Fruit fly (Drosophila melanogaster) whole organism, embryonic: ENCODE data around the gene CG5973.
A peak's percentile ranks its signal among the peaks of the same experiment; 100 is the strongest.

Experiments
- Ada2b ChIP-seq: fragments of 200-800 bp; sonication (Bioruptor generic); IDR thresholded peaks from 2 replicates; pipeline ENCODE4 v1.3.6; 2022; ENCODE audit warnings: missing biosample characterization, missing genetic modification characterization
- Adf1 ChIP-seq: fragments of 200-800 bp; sonication (Bioruptor generic); IDR thresholded peaks from 2 replicates; pipeline ENCODE4 v1.3.6; 2022; ENCODE audit warnings: missing biosample characterization, missing genetic modification characterization
- Aef1 ChIP-seq: fragments of 200-800 bp; sonication (Bioruptor generic); IDR thresholded peaks from 3 replicates; pipeline ENCODE4 v1.3.6; 2022; ENCODE audit warnings: missing biosample characterization, missing genetic modification characterization
- CG10321 ChIP-seq: fragments of 200-800 bp; sonication (Bioruptor generic); IDR thresholded peaks from 2 replicates; pipeline ENCODE4 v1.3.6; 2022; ENCODE audit warnings: missing biosample characterization, missing genetic modification characterization
- CG11696 ChIP-seq: fragments of 200-800 bp; sonication (Bioruptor generic); IDR thresholded peaks from 2 replicates; pipeline ENCODE4 v1.3.6; 2022; ENCODE audit warnings: missing biosample characterization, missing genetic modification characterization
- CG11723 ChIP-seq: fragments of 200-800 bp; sonication (Bioruptor generic); optimal IDR thresholded peaks from 2 replicates; lab custom pipeline; 2017; ENCODE audit warnings: missing biosample characterization, mild to moderate bottlenecking, missing genetic modification characterization
- CG1233 ChIP-seq: fragments of 200-800 bp; sonication (Bioruptor generic); optimal IDR thresholded peaks from 4 replicates; lab custom pipeline; 2018; ENCODE audit warnings: missing biosample characterization, mild to moderate bottlenecking, missing genetic modification characterization
- CG13775 ChIP-seq: fragments of 200-800 bp; sonication (Bioruptor generic); optimal IDR thresholded peaks from 3 replicates; lab custom pipeline; 2017; ENCODE audit warnings: missing biosample characterization, mild to moderate bottlenecking, missing genetic modification characterization
- CG1603 ChIP-seq: fragments of 200-800 bp; sonication (Bioruptor generic); optimal IDR thresholded peaks from 2 replicates; lab custom pipeline; 2019; ENCODE audit warnings: missing biosample characterization, mild to moderate bottlenecking, missing genetic modification characterization, moderate library complexity
- CG18764 ChIP-seq: fragments of 200-800 bp; sonication (Bioruptor generic); optimal IDR thresholded peaks from 3 replicates; lab custom pipeline; 2016; ENCODE audit warnings: missing biosample characterization, missing genetic modification characterization
- CG2116 ChIP-seq: fragments of 200-800 bp; sonication (Bioruptor generic); optimal IDR thresholded peaks from 3 replicates; lab custom pipeline; 2018; ENCODE audit warnings: missing biosample characterization, mild to moderate bottlenecking, missing genetic modification characterization
- CG30403 ChIP-seq: fragments of 200-800 bp; sonication (Bioruptor generic); optimal IDR thresholded peaks from 3 replicates; lab custom pipeline; 2016; ENCODE audit warnings: missing biosample characterization, missing genetic modification characterization
- CG31365 ChIP-seq: fragments of 200-800 bp; sonication (Bioruptor generic); optimal IDR thresholded peaks from 2 replicates; lab custom pipeline; 2018; ENCODE audit warnings: missing biosample characterization, mild to moderate bottlenecking, missing genetic modification characterization
- CG33213 ChIP-seq: fragments of 200-800 bp; sonication (Bioruptor generic); optimal IDR thresholded peaks from 3 replicates; lab custom pipeline; 2016; ENCODE audit warnings: missing biosample characterization, missing genetic modification characterization
- CG33557 ChIP-seq: fragments of 200-800 bp; sonication (Bioruptor generic); optimal IDR thresholded peaks from 2 replicates; lab custom pipeline; 2019; ENCODE audit warnings: missing biosample characterization, mild to moderate bottlenecking, missing genetic modification characterization, moderate library complexity
- CG3995 ChIP-seq: fragments of 200-800 bp; sonication (Bioruptor generic); optimal IDR thresholded peaks from 3 replicates; lab custom pipeline; 2016; ENCODE audit warnings: missing biosample characterization, missing genetic modification characterization
- CG42726 ChIP-seq: fragments of 200-800 bp; sonication (Bioruptor generic); IDR thresholded peaks from 2 replicates; pipeline ENCODE4 v1.3.6; 2022; ENCODE audit warnings: missing biosample characterization, missing genetic modification characterization; ENCODE audit not compliant: partially characterized antibody
- CG4617 ChIP-seq: fragments of 200-800 bp; sonication (Bioruptor generic); optimal IDR thresholded peaks from 3 replicates; lab custom pipeline; 2016; ENCODE audit warnings: missing biosample characterization, missing genetic modification characterization, borderline replicate concordance
- CG7357 ChIP-seq: fragments of 200-800 bp; sonication (Bioruptor generic); IDR thresholded peaks from 3 replicates; pipeline ENCODE4 v1.3.6; 2022; ENCODE audit warnings: missing biosample characterization, missing genetic modification characterization
- CG7556 ChIP-seq: fragments of 200-800 bp; sonication (Bioruptor generic); optimal IDR thresholded peaks from 2 replicates; lab custom pipeline; 2017; ENCODE audit warnings: missing biosample characterization, mild to moderate bottlenecking, missing genetic modification characterization
- CG7786 ChIP-seq: fragments of 200-800 bp; sonication (Bioruptor generic); optimal IDR thresholded peaks from 2 replicates; lab custom pipeline; 2016; ENCODE audit warnings: missing biosample characterization, missing genetic modification characterization
- CG7928 ChIP-seq: fragments of 200-800 bp; sonication (Bioruptor generic); optimal IDR thresholded peaks from 2 replicates; lab custom pipeline; 2017; ENCODE audit warnings: missing biosample characterization, mild to moderate bottlenecking, missing genetic modification characterization
- CG8281 ChIP-seq: fragments of 200-800 bp; sonication (Bioruptor generic); optimal IDR thresholded peaks from 2 replicates; lab custom pipeline; 2018; ENCODE audit warnings: missing biosample characterization, mild to moderate bottlenecking, missing genetic modification characterization, moderate library complexity
- CrebB ChIP-seq: fragments of 200-800 bp; sonication (Bioruptor generic); optimal IDR thresholded peaks from 3 replicates; lab custom pipeline; 2018; ENCODE audit warnings: missing biosample characterization, mild to moderate bottlenecking, missing genetic modification characterization
- D19B ChIP-seq: fragments of 200-800 bp; sonication (Bioruptor generic); optimal IDR thresholded peaks from 2 replicates; lab custom pipeline; 2017; ENCODE audit warnings: missing biosample characterization, mild to moderate bottlenecking, missing genetic modification characterization
- Dad ChIP-seq: fragments of 200-800 bp; sonication (Bioruptor generic); optimal IDR thresholded peaks from 3 replicates; lab custom pipeline; 2016; ENCODE audit warnings: missing biosample characterization, missing genetic modification characterization
- Dref ChIP-seq: fragments of 200-800 bp; sonication (Bioruptor generic); IDR thresholded peaks from 2 replicates; pipeline ENCODE4 v1.3.6; 2022; ENCODE audit warnings: missing biosample characterization, missing genetic modification characterization
- Hand ChIP-seq: fragments of 200-800 bp; sonication (Bioruptor generic); optimal IDR thresholded peaks from 2 replicates; lab custom pipeline; 2017; ENCODE audit warnings: mild to moderate bottlenecking, missing biosample characterization, missing genetic modification reagents, missing genetic modification characterization
- Hr39 ChIP-seq: fragments of >200 bp; optimal IDR thresholded peaks from 2 replicates; lab custom pipeline; 2017
- NC2α ChIP-seq: fragments of 200-800 bp; sonication (Bioruptor generic); optimal IDR thresholded peaks from 2 replicates; lab custom pipeline; 2016; ENCODE audit warnings: missing biosample characterization, missing genetic modification characterization
- Nf-YB ChIP-seq: fragments of 200-800 bp; sonication (Bioruptor generic); optimal IDR thresholded peaks from 3 replicates; lab custom pipeline; 2019; ENCODE audit warnings: missing biosample characterization, mild to moderate bottlenecking, missing genetic modification characterization, moderate library complexity
- NfI ChIP-seq: fragments of 200-800 bp; sonication (Bioruptor generic); optimal IDR thresholded peaks from 3 replicates; lab custom pipeline; 2018; ENCODE audit warnings: missing biosample characterization, mild to moderate bottlenecking, missing genetic modification characterization, moderate library complexity
- Optix ChIP-seq: fragments of 200-800 bp; sonication (Bioruptor generic); IDR thresholded peaks from 3 replicates; pipeline ENCODE4 v1.3.6; 2022; ENCODE audit warnings: missing biosample characterization, missing genetic modification characterization
- PHDP ChIP-seq: fragments of 200-800 bp; sonication (Bioruptor generic); optimal IDR thresholded peaks from 3 replicates; lab custom pipeline; 2018; ENCODE audit warnings: missing biosample characterization, mild to moderate bottlenecking, missing genetic modification characterization, moderate library complexity
- Sox100B ChIP-seq: fragments of 200-800 bp; sonication (Bioruptor generic); optimal IDR thresholded peaks from 3 replicates; lab custom pipeline; 2018; ENCODE audit warnings: missing biosample characterization, mild to moderate bottlenecking, missing genetic modification characterization
- ara ChIP-seq: fragments of 200-800 bp; sonication (Bioruptor generic); IDR thresholded peaks from 2 replicates; pipeline ENCODE4 v1.3.6; 2022; ENCODE audit warnings: missing biosample characterization, missing genetic modification characterization
- bigmax ChIP-seq: fragments of 200-800 bp; sonication (Bioruptor generic); optimal IDR thresholded peaks from 2 replicates; lab custom pipeline; 2018; ENCODE audit warnings: missing biosample characterization, mild to moderate bottlenecking, missing genetic modification characterization
- btn ChIP-seq: fragments of 200-800 bp; sonication (Bioruptor generic); optimal IDR thresholded peaks from 2 replicates; lab custom pipeline; 2016; ENCODE audit warnings: missing biosample characterization, missing genetic modification characterization
- croc ChIP-seq: fragments of 200-800 bp; sonication (Bioruptor generic); conservative IDR thresholded peaks from 3 replicates; pipeline ENCODE4 v1.3.6; 2022; ENCODE audit warnings: missing biosample characterization, missing genetic modification characterization
- cwo ChIP-seq: fragments of 200-800 bp; sonication (Bioruptor generic); optimal IDR thresholded peaks from 3 replicates; lab custom pipeline; 2017; ENCODE audit warnings: missing biosample characterization, missing genetic modification characterization, mild to moderate bottlenecking, moderate library complexity, missing genetic modification reagents
- ftz-f1 ChIP-seq: fragments of 200-800 bp; sonication (Bioruptor generic); optimal IDR thresholded peaks from 2 replicates; lab custom pipeline; 2016; ENCODE audit warnings: missing biosample characterization, missing genetic modification characterization
- grn ChIP-seq: fragments of 200-800 bp; sonication (Bioruptor generic); optimal IDR thresholded peaks from 3 replicates; lab custom pipeline; 2017; ENCODE audit warnings: missing biosample characterization, missing genetic modification characterization
- hkb ChIP-seq, 2 experiments: fragments of 200-800 bp in 1 of 2; fragments of >200 bp in 1 of 2; sonication (Bioruptor generic) in 1 of 2; IDR thresholded peaks in 1 of 2; optimal IDR thresholded peaks in 1 of 2; 2 replicates each; pipeline versions ENCODE4 v1.3.6 to Lab custom; 2017 to 2022; ENCODE audit warnings: missing biosample characterization in 1 of 2, missing genetic modification characterization in 1 of 2
- odd ChIP-seq: fragments of 200-800 bp; sonication (Bioruptor generic); optimal IDR thresholded peaks from 2 replicates; lab custom pipeline; 2017; ENCODE audit warnings: missing biosample characterization, mild to moderate bottlenecking, missing genetic modification characterization
- pan ChIP-seq, 4 experiments: fragments of >200 bp in 3 of 4; fragments of 200-800 bp in 1 of 4; sonication (Bioruptor generic) in 1 of 4; optimal IDR thresholded peaks in 3 of 4; IDR thresholded peaks in 1 of 4; 2 replicates each; pipeline versions ENCODE4 v1.3.6 to Lab custom; 2017 to 2022; ENCODE audit warnings: missing biosample characterization in 2 of 4, missing genetic modification characterization in 2 of 4, mixed read lengths in 1 of 4
- sima ChIP-seq: fragments of 200-800 bp; sonication (Bioruptor generic); optimal IDR thresholded peaks from 2 replicates; lab custom pipeline; 2016; ENCODE audit warnings: missing biosample characterization, missing genetic modification characterization
- so ChIP-seq: fragments of 200-800 bp; sonication (Bioruptor generic); IDR thresholded peaks from 3 replicates; pipeline ENCODE4 v1.3.6; 2022; ENCODE audit warnings: missing biosample characterization, missing genetic modification characterization
- stc ChIP-seq: fragments of 200-800 bp; sonication (Bioruptor generic); IDR thresholded peaks from 2 replicates; pipeline ENCODE4 v1.3.6; 2022; ENCODE audit warnings: missing biosample characterization, missing genetic modification characterization
- sug ChIP-seq: fragments of 200-800 bp; optimal IDR thresholded peaks from 2 replicates; lab custom pipeline; 2019; ENCODE audit warnings: missing biosample characterization, mild to moderate bottlenecking, missing genetic modification characterization, moderate library complexity
- tio ChIP-seq: fragments of 200-800 bp; sonication (Bioruptor generic); optimal IDR thresholded peaks from 2 replicates; lab custom pipeline; 2017; ENCODE audit warnings: missing biosample characterization, missing genetic modification characterization, inconsistent platforms

The CG5973 gene

dm6 chr2L:7401627-7402026 is 35.7 kb upstream of the CG5973 start (continued):
- TF ChIP-seq CrebB (no peak), CG7556 (GFP tag; lab: Kevin White, UChicago) (peak; percentile 63), hkb (optimal IDR thresholded peaks at IDR 0.05; lab: Kevin White, UChicago) (no peak), hkb (GFP tag; IDR thresholded peaks at IDR 0.05; lab: Robert Waterston, UW) (peak; percentile 73), btn (GFP tag; lab: Kevin White, UChicago) (no peak), D19B (GFP tag; lab: Kevin White, UChicago) (peak; percentile 24), CG2116 (GFP tag; lab: Kevin White, UChicago) (peak; percentile 9), ftz-f1 (GFP tag; lab: Kevin White, UChicago) (no peak), CG33557 (peak; percentile 51), Adf1 (GFP tag; lab: Robert Waterston, UW) (peak; percentile 58), CG31365 (tag; lab: Kevin White, UChicago) (no peak), CG3995 (GFP tag; lab: Kevin White, UChicago) (no peak), Sox100B (GFP tag; lab: Kevin White, UChicago) (peak; percentile 53), croc (GFP tag; lab: Robert Waterston, UW) (0 out of 3 replicates have a peak, but pooled peaks have one; percentile 23), CG33213 (GFP tag; lab: Kevin White, UChicago) (no peak), cwo (GFP tag; lab: Kevin White, UChicago) (peak; percentile 60), CG1233 (GFP tag; lab: Kevin White, UChicago) (peak; percentile 46), Hand (GFP tag; lab: Kevin White, UChicago) (peak; percentile 29), Hr39 (lab: Kevin White, UChicago) (no peak), Dref (no peak), NfI (GFP tag; lab: Kevin White, UChicago) (peak; percentile 79), CG8281 (tag; lab: Kevin White, UChicago) (peak; percentile 7), sima (GFP tag; lab: Kevin White, UChicago) (no peak), Nf-YB (GFP tag; lab: Kevin White, UChicago) (peak; percentile 30), CG30403 (peak; percentile 62), CG7786 (peak; percentile 13), Ada2b (GFP tag; lab: Robert Waterston, UW) (peak; percentile 88), CG1603 (peak; percentile 31), Optix (GFP tag; lab: Robert Waterston, UW) (no peak), Aef1 (peak; percentile 82), CG11696 (peak; percentile 66; the same call in 1 of the 2 replicates), ara (GFP tag; lab: Robert Waterston, UW) (peak; percentile 71), stc (GFP tag; lab: Robert Waterston, UW) (peak; percentile 78), so (GFP tag; lab: Robert Waterston, UW) (peak; percentile 63; the same call in 2 of the 3 replicates), PHDP (tag; lab: Kevin White, UChicago) (peak; percentile 77), Dad (no peak), sug (peak; percentile 63), odd (peak; percentile 52), CG18764 (GFP tag; lab: Kevin White, UChicago) (peak; percentile 3), CG7928 (peak; percentile 12), pan (optimal IDR thresholded peaks at IDR 0.05; lab: Kevin White, UChicago) (no peak), pan (GFP tag; optimal IDR thresholded peaks at IDR 0.05 in 1 of 2, IDR thresholded peaks at IDR 0.05 in 1 of 2) (peak in 1 of 2 experiments; percentile 86), CG7357 (GFP tag; lab: Robert Waterston, UW) (peak; percentile 54; the same call in 1 of the 3 replicates), CG13775 (GFP tag; lab: Kevin White, UChicago) (peak; percentile 36), CG42726 (no peak), bigmax (GFP tag; lab: Kevin White, UChicago) (no peak), CG10321 (GFP tag; lab: Robert Waterston, UW) (peak; percentile 32; the same call in 1 of the 2 replicates), NC2α (GFP tag; lab: Kevin White, UChicago) (no peak), CG4617 (GFP tag; lab: Kevin White, UChicago) (no peak), CG11723 (GFP tag; lab: Kevin White, UChicago) (peak; percentile 36), grn (no peak), tio (GFP tag; lab: Kevin White, UChicago) (peak; percentile 18)
